Worm (Caenorhabditis elegans) whole organism, L1 larva: ENCODE data around the gene bgnt-1.5.

Experiments used
- ceh-82 ChIP-seq, 3 experiments: fragments of 150-350 bp in 1 of 3; sonication (generic microtip) in 2 of 3; optimal IDR thresholded peaks; 2 replicates each; lab custom pipeline; 2014 to 2017; ENCODE audit warnings: missing biosample characterization in 3 of 3, missing genetic modification characterization in 3 of 3
- irx-1 ChIP-seq: sonication (generic microtip); optimal IDR thresholded peaks from 2 replicates; lab custom pipeline; 2016; ENCODE audit warnings: missing genetic modification characterization, missing compliant biosample characterization
- lin-15B ChIP-seq: fragments of 150-350 bp; sonication (generic microtip); optimal IDR thresholded peaks from 3 replicates; lab custom pipeline; 2014; ENCODE audit warnings: missing biosample characterization, missing genetic modification characterization
- nhr-12 ChIP-seq: sonication (generic microtip); optimal IDR thresholded peaks from 2 replicates; lab custom pipeline; 2017; ENCODE audit warnings: missing biosample characterization, missing genetic modification characterization
- skn-1 ChIP-seq: fragments of 150-350 bp; optimal IDR thresholded peaks from 2 replicates; lab custom pipeline; 2014; ENCODE audit warnings: missing biosample characterization, missing genetic modification characterization
- zag-1 ChIP-seq: fragments of 150-350 bp; optimal IDR thresholded peaks from 2 replicates; lab custom pipeline; 2014; ENCODE audit warnings: missing biosample characterization, missing genetic modification characterization

DNA sequence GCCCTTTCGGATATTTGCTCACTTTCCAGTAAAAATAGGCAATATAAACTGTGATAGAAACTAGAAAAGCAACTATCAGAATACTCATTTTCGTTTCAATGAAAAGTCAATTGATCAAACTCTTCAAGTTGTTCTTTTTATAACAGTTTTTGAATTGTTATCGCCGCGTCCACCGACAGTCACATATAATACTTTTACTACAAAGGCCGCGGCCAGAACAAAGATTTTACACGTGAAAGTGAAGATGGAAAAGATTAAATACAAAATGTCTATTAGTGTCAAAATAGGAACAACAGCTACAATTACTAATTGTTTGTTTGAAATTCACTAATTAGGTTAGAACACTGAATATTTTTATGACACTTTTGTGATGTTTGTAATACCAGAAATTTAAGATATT lies 37.4 kb upstream of the bgnt-1.5 start, which contains the start of gene cyp-14A2:
- TF ChIP-seq ceh-82 (tag; optimal IDR thresholded peaks at IDR 0.05; lab: Kevin White, UChicago) = no peak
- no peak for TF ChIP-seq irx-1 (tag; lab: Kevin White, UChicago)
- TF ChIP-seq nhr-12 (tag; lab: Kevin White, UChicago) = no peak
- no peak for TF ChIP-seq skn-1
- no peak for TF ChIP-seq zag-1 (tag; lab: Kevin White, UChicago)
- TF ChIP-seq lin-15B = no peak
